Worm (Caenorhabditis elegans): ENCODE results near the gene tth-1.

The tth-1 gene

DNA sequence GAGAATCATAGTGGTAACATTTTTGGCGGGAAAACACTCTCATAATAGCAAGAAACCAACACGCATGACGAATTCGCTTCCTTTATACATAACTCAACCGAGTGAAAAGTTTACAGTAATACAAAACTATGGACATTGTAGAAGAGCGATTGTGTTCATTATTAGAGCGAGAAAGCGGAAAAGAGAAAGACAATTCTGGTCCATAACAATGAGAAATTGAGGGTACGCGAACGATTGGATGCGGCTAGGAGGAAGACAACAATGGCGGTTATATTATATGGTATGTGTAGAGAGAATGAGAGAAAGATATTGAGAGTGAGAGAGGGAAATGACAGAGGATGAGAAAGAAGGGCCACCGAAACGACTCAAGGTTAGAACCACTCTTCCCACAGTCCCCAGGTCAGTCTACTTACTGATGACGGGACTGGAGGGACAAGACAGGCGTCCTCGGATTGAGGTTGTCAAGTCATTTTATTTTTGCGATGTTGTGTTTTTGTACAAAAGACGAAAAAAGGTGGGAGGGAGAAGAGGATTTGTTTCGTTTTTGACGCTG, 2.7 kb upstream of the tth-1 start:
- peak; percentile 88 for TF ChIP-seq sox-2 (GFP tag; IDR thresholded peaks at IDR 0.05)
- TF ChIP-seq C38D4.7 (GFP tag; optimal IDR thresholded peaks at IDR 0.05): no peak
- TF ChIP-seq ama-1 (optimal IDR thresholded peaks at IDR 0.05): no peak
- peak; percentile 64 for TF ChIP-seq ceh-31 (tag; optimal IDR thresholded peaks at IDR 0.05)
- TF ChIP-seq hlh-30 (tag; optimal IDR thresholded peaks at IDR 0.05; ENCODE audit: insufficient read depth): no peak
- peak; percentile 5 for TF ChIP-seq ceh-2 (tag; optimal IDR thresholded peaks at IDR 0.05)
- TF ChIP-seq nfya-1 (tag; optimal IDR thresholded peaks at IDR 0.05): peak; percentile 32

DNA sequence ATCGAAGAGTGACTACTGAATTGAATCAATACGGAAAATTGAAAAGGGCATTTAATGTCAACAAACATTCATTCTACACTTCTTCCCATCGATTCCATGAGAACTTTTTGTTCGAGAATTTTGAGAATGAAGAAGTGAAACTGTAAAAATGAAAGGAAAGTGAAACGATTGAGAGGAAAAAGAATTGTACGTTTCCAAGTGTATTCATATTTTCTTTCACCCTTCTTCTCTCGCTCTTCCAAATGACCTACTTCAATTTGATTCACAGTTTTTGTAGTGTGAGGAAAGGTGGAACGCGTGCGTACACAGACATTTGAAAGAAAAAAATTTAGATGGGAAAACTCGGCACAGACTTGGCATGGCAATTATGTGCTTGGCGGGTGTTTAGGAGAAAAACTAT, 753 bp upstream of the tth-1 start:
- no peak for TF ChIP-seq lim-6 (tag; optimal IDR thresholded peaks at IDR 0.05)
- TF ChIP-seq nhr-11 (tag; optimal IDR thresholded peaks at IDR 0.05): no peak
- TF ChIP-seq unc-42 (tag; optimal IDR thresholded peaks at IDR 0.05): no peak
- no peak for TF ChIP-seq gmeb-2 (tag; optimal IDR thresholded peaks at IDR 0.05)
- no peak for TF ChIP-seq ceh-24 (tag; optimal IDR thresholded peaks at IDR 0.05)
- TF ChIP-seq hlh-15 (tag; optimal IDR thresholded peaks at IDR 0.05): no peak
- no peak for TF ChIP-seq pros-1 (tag; optimal IDR thresholded peaks at IDR 0.05)
- no peak for TF ChIP-seq ceh-6 (GFP tag; optimal IDR thresholded peaks at IDR 0.05)
- no peak for TF ChIP-seq hlh-8 (tag; optimal IDR thresholded peaks at IDR 0.05)
- TF ChIP-seq elt-2 (tag; optimal IDR thresholded peaks at IDR 0.05): no peak
- no peak for TF ChIP-seq hlh-30 (tag; optimal IDR thresholded peaks at IDR 0.05; ENCODE audit: insufficient read depth)
- no peak for TF ChIP-seq pqm-1 (tag; optimal IDR thresholded peaks at IDR 0.05)
- no peak for TF ChIP-seq che-1 (tag; optimal IDR thresholded peaks at IDR 0.05)
- TF ChIP-seq K02D7.2 (tag; optimal IDR thresholded peaks at IDR 0.05): no peak
- no peak for TF ChIP-seq lin-11 (tag; optimal IDR thresholded peaks at IDR 0.05)
- TF ChIP-seq ahr-1 (tag; optimal IDR thresholded peaks at IDR 0.05): no peak
- no peak for TF ChIP-seq C38D4.7 (GFP tag; optimal IDR thresholded peaks at IDR 0.05)

DNA sequence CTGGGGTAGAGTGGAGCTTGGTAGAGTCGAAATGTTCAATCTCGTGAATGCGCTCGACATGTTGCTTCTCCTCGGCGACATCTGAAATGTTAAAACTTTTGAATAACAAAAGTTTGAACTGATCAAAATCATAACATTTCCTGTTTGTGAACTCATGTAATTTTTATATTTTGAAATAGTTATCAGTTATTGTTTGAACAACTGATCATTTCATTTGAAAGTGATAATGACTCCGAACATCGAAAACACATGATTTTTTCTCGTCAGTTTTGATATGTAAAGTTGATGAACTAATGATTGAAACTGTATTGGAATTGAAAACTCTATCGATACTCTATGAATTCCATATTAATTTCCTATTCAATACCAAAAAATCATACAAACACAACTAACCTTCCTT, 334 bp downstream of the tth-1 start:
- TF ChIP-seq madf-2 (tag; optimal IDR thresholded peaks at IDR 0.05): no peak
- no peak for TF ChIP-seq nhr-232 (tag; optimal IDR thresholded peaks at IDR 0.05)
- no peak for TF ChIP-seq hlh-6 (tag; optimal IDR thresholded peaks at IDR 0.05)
- no peak for TF ChIP-seq elt-4 (tag; optimal IDR thresholded peaks at IDR 0.05)
- TF ChIP-seq ceh-14 (tag; optimal IDR thresholded peaks at IDR 0.05): no peak
- no peak for TF ChIP-seq dve-1 (tag; optimal IDR thresholded peaks at IDR 0.05)
- no peak for TF ChIP-seq ref-2 (tag; optimal IDR thresholded peaks at IDR 0.05)
- TF ChIP-seq rnt-1 (tag; optimal IDR thresholded peaks at IDR 0.05): no peak
- no peak for TF ChIP-seq ceh-31 (tag; optimal IDR thresholded peaks at IDR 0.05)
- TF ChIP-seq elt-2 (tag; optimal IDR thresholded peaks at IDR 0.05): no peak
- TF ChIP-seq fax-1 (tag; optimal IDR thresholded peaks at IDR 0.05): no peak
- no peak for TF ChIP-seq ceh-45 (GFP tag; IDR thresholded peaks at IDR 0.05)
- TF ChIP-seq Y22D7AL.16 (tag; optimal IDR thresholded peaks at IDR 0.05): no peak
- no peak for TF ChIP-seq unc-86 (tag; optimal IDR thresholded peaks at IDR 0.05)
- TF ChIP-seq hlh-13 (GFP tag; optimal IDR thresholded peaks at IDR 0.05): no peak
- no peak for TF ChIP-seq pag-3 (tag; optimal IDR thresholded peaks at IDR 0.05; ENCODE audit: borderline replicate concordance)
- TF ChIP-seq dmd-4 (tag; optimal IDR thresholded peaks at IDR 0.05; ENCODE audit: borderline replicate concordance): no peak
- no peak for TF ChIP-seq gmeb-2 (tag; optimal IDR thresholded peaks at IDR 0.05)
- no peak for TF ChIP-seq ceh-34 (tag; optimal IDR thresholded peaks at IDR 0.05)

DNA sequence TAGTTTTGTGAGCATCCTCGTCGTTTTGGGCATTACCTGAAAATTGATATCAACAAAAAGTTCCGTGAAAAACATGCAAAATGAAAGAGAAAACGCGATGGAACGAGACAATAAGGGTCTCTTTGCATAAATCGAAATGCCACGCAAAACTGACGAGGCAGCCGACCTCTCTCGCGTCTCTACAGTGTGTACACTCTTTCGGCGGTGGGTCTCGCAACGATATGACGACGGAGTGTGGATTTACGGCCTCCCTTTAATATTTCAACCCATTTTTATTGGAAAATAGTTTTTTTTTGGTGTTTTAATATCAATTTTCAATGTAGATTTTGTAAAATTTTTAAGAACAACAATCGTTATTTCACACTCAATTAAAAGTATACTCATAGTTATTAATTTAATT, 1.5 kb downstream of the tth-1 start, which contains the start of gene tag-123:
Gene tag-123, minus strand, starts transcription at position 36 of the 400 bp plus-strand sequence.
- no peak for TF ChIP-seq C08G9.2 (tag; optimal IDR thresholded peaks at IDR 0.05)
- TF ChIP-seq ttx-3 (tag; optimal IDR thresholded peaks at IDR 0.05): no peak
- TF ChIP-seq tbx-2 (tag; optimal IDR thresholded peaks at IDR 0.05): peak; percentile 24
- no peak for TF ChIP-seq pros-1 (tag; optimal IDR thresholded peaks at IDR 0.05)
- no peak for TF ChIP-seq K02D7.2 (tag; optimal IDR thresholded peaks at IDR 0.05)
- peak; percentile 31 for TF ChIP-seq ceh-31 (tag; optimal IDR thresholded peaks at IDR 0.05)
- TF ChIP-seq lim-6 (tag; optimal IDR thresholded peaks at IDR 0.05): no peak
- no peak for TF ChIP-seq lin-11 (tag; optimal IDR thresholded peaks at IDR 0.05)
- TF ChIP-seq ceh-48 (tag; optimal IDR thresholded peaks at IDR 0.05): no peak
- peak; percentile 41 for TF ChIP-seq nfya-1 (tag; optimal IDR thresholded peaks at IDR 0.05)
- TF ChIP-seq che-1 (tag; optimal IDR thresholded peaks at IDR 0.05): no peak
- TF ChIP-seq unc-3 (GFP tag; conservative IDR thresholded peaks at IDR 0.05): no peak
- TF ChIP-seq unc-3 (tag; optimal IDR thresholded peaks at IDR 0.05): no peak
- no peak for TF ChIP-seq pat-9 (tag; optimal IDR thresholded peaks at IDR 0.05)
- TF ChIP-seq mec-3 (tag; optimal IDR thresholded peaks at IDR 0.05; ENCODE audit: borderline replicate concordance): no peak

All from whole organism, late embryonic.